Worm (Caenorhabditis elegans): ENCODE results near the gene mex-1.

ce11 chrII:11925203-11925602 is 43.2 kb upstream of the mex-1 start:
- no peak for TF ChIP-seq saeg-2 (GFP tag; IDR thresholded peaks at IDR 0.05)
- TF ChIP-seq vab-7 (GFP tag; IDR thresholded peaks at IDR 0.05), result no peak
- no peak for TF ChIP-seq ceh-32 (tag; optimal IDR thresholded peaks at IDR 0.05; ENCODE audit: poor library complexity)
- no peak for TF ChIP-seq pha-4 (GFP tag; IDR thresholded peaks at IDR 0.05)
- TF ChIP-seq pha-4 (tag; optimal IDR thresholded peaks at IDR 0.05), result peak; percentile 27
- TF ChIP-seq lir-3 (tag; optimal IDR thresholded peaks at IDR 0.05), result no peak
- no peak for TF ChIP-seq lin-13 (GFP tag; optimal IDR thresholded peaks at IDR 0.05)
- no peak for TF ChIP-seq snpc-4 (tag; optimal IDR thresholded peaks at IDR 0.05)
- TF ChIP-seq dve-1 (tag; optimal IDR thresholded peaks at IDR 0.05; ENCODE audit: insufficient read depth), result no peak
- no peak for TF ChIP-seq R02D3.7 (tag; optimal IDR thresholded peaks at IDR 0.05)
- TF ChIP-seq nhr-237 (tag; optimal IDR thresholded peaks at IDR 0.05), result no peak
- TF ChIP-seq lin-39 (tag; optimal IDR thresholded peaks at IDR 0.05), result no peak
- no peak for TF ChIP-seq pqm-1 (tag; optimal IDR thresholded peaks at IDR 0.05)
- no peak for TF ChIP-seq hlh-30 (tag; optimal IDR thresholded peaks at IDR 0.05; ENCODE audit: insufficient read depth)
- TF ChIP-seq ces-1 (GFP tag; optimal IDR thresholded peaks at IDR 0.05), result no peak

Data from whole organism, L4 larva.